Fruit fly (Drosophila melanogaster) S2 (cell line): ENCODE data around the gene pont.

Experiments
- CG8478 ChIP-seq: fragments of >200 bp; optimal IDR thresholded peaks from 2 replicates; lab custom pipeline; 2018
- CTCF ChIP-seq, 2 experiments: fragments of >200 bp; optimal IDR thresholded peaks; 2 replicates each; lab custom pipeline; 2018

DNA sequence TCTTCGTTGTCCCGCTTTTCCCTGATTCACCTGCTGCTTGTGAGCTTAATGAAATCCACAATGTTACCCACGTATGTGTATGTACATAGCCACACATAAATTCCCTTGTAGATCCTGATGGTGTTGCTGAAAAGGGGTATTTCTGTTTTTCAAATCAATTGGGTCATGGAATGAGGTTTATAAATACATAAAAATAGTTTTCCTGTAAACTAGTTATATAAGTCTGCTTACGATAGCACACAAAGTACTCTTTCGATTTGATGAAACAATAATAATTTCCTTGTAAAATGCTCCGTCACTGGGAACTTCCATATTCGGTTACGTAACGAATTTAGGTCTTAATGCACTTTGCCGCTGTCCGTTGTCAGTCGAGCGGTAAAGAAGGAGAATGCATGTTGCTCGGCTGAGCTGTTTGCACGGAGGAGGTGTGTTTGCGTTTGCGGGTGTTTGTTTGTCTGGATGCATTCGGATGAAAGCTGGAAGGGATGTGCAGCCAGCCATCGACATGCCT, 8.1 kb downstream of the pont start:
- TF ChIP-seq CG8478 (no peak), CTCF (optimal IDR thresholded peaks at IDR 0.05; lab: Kevin White, UChicago) (no peak)
